Worm (Caenorhabditis elegans) whole organism, young adult: Measurements from ENCODE around the gene R186.8.

Experiments used
- F55B11.4 ChIP-seq: sonication (generic microtip); optimal IDR thresholded peaks from 2 replicates; lab custom pipeline; 2016; ENCODE audit warnings: missing compliant biosample characterization, missing genetic modification characterization, borderline replicate concordance; ENCODE audit not compliant: insufficient read depth
- K12H6.12 ChIP-seq: fragments of 200-800 bp; sonication (Bioruptor generic); optimal IDR thresholded peaks from 2 replicates; lab custom pipeline; 2018; ENCODE audit warnings: mild to moderate bottlenecking, missing genetic modification characterization, missing compliant biosample characterization
- hmg-20 ChIP-seq: fragments of 200-800 bp; sonication (Bioruptor generic); IDR thresholded peaks from 2 replicates; pipeline ENCODE4 v1.3.6; 2022; ENCODE audit warnings: missing genetic modification reagents, missing genetic modification characterization, missing compliant biosample characterization
- nhr-80 ChIP-seq: sonication (generic microtip); optimal IDR thresholded peaks from 2 replicates; lab custom pipeline; 2016; ENCODE audit warnings: missing genetic modification characterization, missing compliant biosample characterization
- sdz-38 ChIP-seq: sonication (generic microtip); optimal IDR thresholded peaks from 2 replicates; lab custom pipeline; 2016; ENCODE audit warnings: missing genotype, missing genetic modification characterization, missing compliant biosample characterization
- snpc-1.3 ChIP-seq: sonication (generic microtip); optimal IDR thresholded peaks from 2 replicates; lab custom pipeline; 2017; ENCODE audit warnings: missing genetic modification characterization, mild to moderate bottlenecking, missing compliant biosample characterization, antibody characterized with exemption, moderate library complexity, missing genotype, missing genetic modification reagents; ENCODE audit not compliant: insufficient read depth

The R186.8 gene

ce11 chrV:12919705-12920104, 48.1 kb downstream of the R186.8 start, which contains the start of gene lipl-1:
Gene lipl-1, plus strand, starts transcription at chrV:12919986.
- TF ChIP-seq F55B11.4 (tag; lab: Kevin White, UChicago): no peak
- TF ChIP-seq hmg-20 (GFP tag; lab: Robert Waterston, UW): no peak
- peak; percentile 35 for TF ChIP-seq nhr-80 (tag; lab: Kevin White, UChicago)
- TF ChIP-seq snpc-1.3 (tag; lab: Kevin White, UChicago): no peak
- no peak for TF ChIP-seq sdz-38 (tag; lab: Kevin White, UChicago)
- TF ChIP-seq K12H6.12 (tag; lab: Kevin White, UChicago): no peak
